Fruit fly (Drosophila melanogaster): ENCODE data around the gene MsR2.

DNA sequence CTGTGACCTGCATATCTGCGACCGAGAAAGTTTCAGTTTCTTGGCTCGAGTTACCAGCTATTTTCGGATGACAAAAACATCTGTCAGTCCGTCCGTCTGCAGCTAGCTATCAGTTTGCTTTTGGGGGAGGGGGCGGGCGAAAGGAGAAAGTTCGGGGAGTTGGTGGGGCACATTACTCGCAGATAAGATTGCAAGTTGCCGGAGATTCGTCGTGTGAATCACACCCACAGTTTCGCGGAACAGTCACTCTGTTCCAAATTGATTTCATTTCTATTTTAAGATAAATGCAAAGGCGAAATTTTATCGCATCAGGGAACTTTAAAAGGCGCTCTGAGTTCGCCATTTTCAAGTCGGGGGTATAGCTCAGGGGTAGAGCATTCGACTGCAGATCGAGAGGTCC, 9.3 kb upstream of the MsR2 start:
- TF ChIP-seq achi (GFP tag; optimal IDR thresholded peaks at IDR 0.05) (no peak), salr (GFP tag; optimal IDR thresholded peaks at IDR 0.05) (no peak), fd85E (GFP tag; optimal IDR thresholded peaks at IDR 0.05) (no peak), CG15336 (GFP tag; IDR thresholded peaks at IDR 0.05) (no peak), Hr4 (GFP tag; optimal IDR thresholded peaks at IDR 0.05) (no peak), Eip93F (GFP tag; optimal IDR thresholded peaks at IDR 0.05) (no peak), Hr38 (GFP tag; optimal IDR thresholded peaks at IDR 0.05) (no peak), CG10631 (GFP tag; optimal IDR thresholded peaks at IDR 0.05) (no peak), vri (GFP tag; optimal IDR thresholded peaks at IDR 0.05) (no peak), CG8319 (GFP tag; optimal IDR thresholded peaks at IDR 0.05) (no peak), CG11762 (GFP tag; optimal IDR thresholded peaks at IDR 0.05; ENCODE audit: insufficient read depth) (no peak), CG9139 (GFP tag; optimal IDR thresholded peaks at IDR 0.05) (no peak), CG7368 (GFP tag; optimal IDR thresholded peaks at IDR 0.05) (no peak), Gug (GFP tag; IDR thresholded peaks at IDR 0.05) (no peak)

Data from whole organism, prepupa.